Fruit fly (Drosophila melanogaster): ENCODE results near the gene CG42564.
A peak's percentile ranks its signal among the peaks of the same experiment; 100 is the strongest.

Gene CG42564

dm6 chr3R:6410412-6411225, 36.3 kb downstream of the CG42564 start (continued):
- peak; percentile 41 for TF ChIP-seq ERR (GFP tag; optimal IDR thresholded peaks at IDR 0.05)
- TF ChIP-seq p53 (GFP tag; optimal IDR thresholded peaks at IDR 0.05): peak; percentile 61
- TF ChIP-seq CG12744 (GFP tag; optimal IDR thresholded peaks at IDR 0.05): peak; percentile 65
- TF ChIP-seq Hsf (GFP tag; optimal IDR thresholded peaks at IDR 0.05): peak; percentile 89
- TF ChIP-seq Fer1 (GFP tag; optimal IDR thresholded peaks at IDR 0.05): peak; percentile 89
- TF ChIP-seq CG10366 (GFP tag; IDR thresholded peaks at IDR 0.05): peak; percentile 58; the same call in 1 of the 2 replicates
- no peak for TF ChIP-seq TFAM (GFP tag; optimal IDR thresholded peaks at IDR 0.05)
- peak; percentile 51 for TF ChIP-seq CG10654 (GFP tag; optimal IDR thresholded peaks at IDR 0.05)
- peak; percentile 77 for TF ChIP-seq caup (GFP tag; optimal IDR thresholded peaks at IDR 0.05; ENCODE audit: severe bottlenecking)
- TF ChIP-seq CG8359 (GFP tag; optimal IDR thresholded peaks at IDR 0.05; ENCODE audit: borderline replicate concordance): peak; percentile 66
- no peak for TF ChIP-seq MESR4 (GFP tag; optimal IDR thresholded peaks at IDR 0.05)
- TF ChIP-seq CkIIα-i1 (GFP tag; IDR thresholded peaks at IDR 0.05): 0 out of 2 replicates have a peak, but pooled peaks have one; percentile 20
- TF ChIP-seq yki (optimal IDR thresholded peaks at IDR 0.05): peak; percentile 41
- peak; percentile 73 for TF ChIP-seq Jarid2 (GFP tag; optimal IDR thresholded peaks at IDR 0.05)
- peak; percentile 78 for TF ChIP-seq ems (GFP tag; optimal IDR thresholded peaks at IDR 0.05)
- no peak for TF ChIP-seq pita (GFP tag; optimal IDR thresholded peaks at IDR 0.05)
- TF ChIP-seq ham (GFP tag; IDR thresholded peaks at IDR 0.05): 0 out of 2 replicates have a peak, but pooled peaks have one; percentile 57
- TF ChIP-seq Dbx (GFP tag; IDR thresholded peaks at IDR 0.05): peak; percentile 64; the same call in 1 of the 3 replicates
- 0 out of 2 replicates have a peak, but pooled peaks have one; percentile 52 for TF ChIP-seq GATAe (GFP tag; conservative IDR thresholded peaks at IDR 0.05)
- TF ChIP-seq CG8765 (GFP tag; IDR thresholded peaks at IDR 0.05): peak; percentile 37; the same call in 1 of the 2 replicates
- TF ChIP-seq nerfin-2 (GFP tag; IDR thresholded peaks at IDR 0.05; ENCODE audit: partially characterized antibody): no peak
- peak; percentile 72 for TF ChIP-seq trem (tag; optimal IDR thresholded peaks at IDR 0.05)
- TF ChIP-seq gem (tag; optimal IDR thresholded peaks at IDR 0.05): peak; percentile 94
- TF ChIP-seq CG9797 (GFP tag; optimal IDR thresholded peaks at IDR 0.05): no peak
- peak; percentile 60 for TF ChIP-seq CG5245 (GFP tag; optimal IDR thresholded peaks at IDR 0.05)
- TF ChIP-seq grn (GFP tag; optimal IDR thresholded peaks at IDR 0.05): peak; percentile 42
- TF ChIP-seq CG8290 (GFP tag; optimal IDR thresholded peaks at IDR 0.05): peak; percentile 53
- TF ChIP-seq CG8290 (tag; optimal IDR thresholded peaks at IDR 0.05): peak in 1 of 2 experiments; percentile 81
- peak in 1 of 2 experiments; percentile 52 for TF ChIP-seq insv (GFP tag; optimal IDR thresholded peaks at IDR 0.05)
- TF ChIP-seq ro (GFP tag; IDR thresholded peaks at IDR 0.05): peak; percentile 17; the same call in 1 of the 2 replicates
- no peak for TF ChIP-seq pzg (GFP tag; optimal IDR thresholded peaks at IDR 0.05)
- peak; percentile 84 for TF ChIP-seq CG15601 (tag; optimal IDR thresholded peaks at IDR 0.05)
- peak; percentile 60; the same call in 1 of the 3 replicates for TF ChIP-seq CG11560 (tag; IDR thresholded peaks at IDR 0.05)
- TF ChIP-seq wdn (GFP tag; IDR thresholded peaks at IDR 0.05): peak; percentile 45
- peak; percentile 77 for TF ChIP-seq CG5180 (GFP tag; optimal IDR thresholded peaks at IDR 0.05)
- peak; percentile 89 for TF ChIP-seq CG15269 (tag; optimal IDR thresholded peaks at IDR 0.05)
- peak; percentile 73 for TF ChIP-seq salm (tag; optimal IDR thresholded peaks at IDR 0.05)
- TF ChIP-seq emc (GFP tag; optimal IDR thresholded peaks at IDR 0.05): peak; percentile 56
- peak; percentile 46 for TF ChIP-seq B-H1 (GFP tag; IDR thresholded peaks at IDR 0.05)
- TF ChIP-seq sens (GFP tag): peak; percentile 98
- no peak for TF ChIP-seq CG4617 (GFP tag; optimal IDR thresholded peaks at IDR 0.05; ENCODE audit: borderline replicate concordance)
- TF ChIP-seq gsb (GFP tag; IDR thresholded peaks at IDR 0.05): 0 out of 2 replicates have a peak, but pooled peaks have one; percentile 50
- TF ChIP-seq CG9437 (GFP tag; optimal IDR thresholded peaks at IDR 0.05): peak; percentile 93
- TF ChIP-seq CG3281 (GFP tag; optimal IDR thresholded peaks at IDR 0.05): peak; percentile 94
- TF ChIP-seq disco-r (GFP tag; optimal IDR thresholded peaks at IDR 0.05): peak; percentile 73
- no peak for TF ChIP-seq CG8478 (optimal IDR thresholded peaks at IDR 0.05)
- TF ChIP-seq CG17328 (GFP tag; IDR thresholded peaks at IDR 0.05): peak; percentile 31
- TF ChIP-seq wek (GFP tag; optimal IDR thresholded peaks at IDR 0.05): no peak
- peak; percentile 95 for TF ChIP-seq nmo (GFP tag; optimal IDR thresholded peaks at IDR 0.05)

All from whole organism, embryonic.